Fruit fly (Drosophila melanogaster): Measurements from ENCODE around the gene CG10340.

The CG10340 gene

dm6 chr3R:16573483-16574145, 40.6 kb downstream of the CG10340 start, which contains the start of gene CG14903 (continued):
- no peak for TF ChIP-seq CG2875 (GFP tag; optimal IDR thresholded peaks at IDR 0.05)
- peak; percentile 74 for TF ChIP-seq nmo (GFP tag; optimal IDR thresholded peaks at IDR 0.05)
- peak; percentile 38 for TF ChIP-seq CG13424 (tag; optimal IDR thresholded peaks at IDR 0.05)
- no peak for TF ChIP-seq otp (GFP tag; IDR thresholded peaks at IDR 0.05)
- TF ChIP-seq Eip74EF (GFP tag; optimal IDR thresholded peaks at IDR 0.05): no peak
- no peak for TF ChIP-seq Hr51 (GFP tag; optimal IDR thresholded peaks at IDR 0.05)
- peak; percentile 20 for TF ChIP-seq HLH54F (GFP tag; optimal IDR thresholded peaks at IDR 0.05)
- no peak for TF ChIP-seq tap (tag; optimal IDR thresholded peaks at IDR 0.05)
- TF ChIP-seq CG12071 (GFP tag; optimal IDR thresholded peaks at IDR 0.05): no peak
- TF ChIP-seq ken (GFP tag; IDR thresholded peaks at IDR 0.05): peak; percentile 50; the same call in 2 of the 3 replicates
- TF ChIP-seq CTCF (GFP tag; optimal IDR thresholded peaks at IDR 0.05): peak; percentile 97
- no peak for TF ChIP-seq Rx (GFP tag; IDR thresholded peaks at IDR 0.05)
- TF ChIP-seq CG11398 (GFP tag; optimal IDR thresholded peaks at IDR 0.05): no peak
- TF ChIP-seq lmd (GFP tag; IDR thresholded peaks at IDR 0.05): no peak
- peak; percentile 81 for TF ChIP-seq Dll (GFP tag; IDR thresholded peaks at IDR 0.05; ENCODE audit: partially characterized antibody)
- TF ChIP-seq Atf-2 (GFP tag; optimal IDR thresholded peaks at IDR 0.05): no peak
- peak; percentile 50; the same call in 1 of the 2 replicates for TF ChIP-seq CG31441 (GFP tag; IDR thresholded peaks at IDR 0.05)
- TF ChIP-seq CG10543 (GFP tag; optimal IDR thresholded peaks at IDR 0.05): no peak
- no peak for TF ChIP-seq CG3407 (GFP tag; optimal IDR thresholded peaks at IDR 0.05)
- no peak for TF ChIP-seq CG4617 (GFP tag; optimal IDR thresholded peaks at IDR 0.05; ENCODE audit: borderline replicate concordance)
- TF ChIP-seq BtbVII (GFP tag; optimal IDR thresholded peaks at IDR 0.05): no peak
- TF ChIP-seq Dref (GFP tag; IDR thresholded peaks at IDR 0.05): peak; percentile 53
- TF ChIP-seq Abd-B (GFP tag; optimal IDR thresholded peaks at IDR 0.05): peak; percentile 79
- TF ChIP-seq Poxn (GFP tag; IDR thresholded peaks at IDR 0.05): no peak
- TF ChIP-seq nom (GFP tag; optimal IDR thresholded peaks at IDR 0.05): no peak
- peak; percentile 44 for TF ChIP-seq CG9609 (GFP tag; optimal IDR thresholded peaks at IDR 0.05)
- no peak for TF ChIP-seq CG12219 (GFP tag; optimal IDR thresholded peaks at IDR 0.05)
- no peak; the same call in 2 of the 3 replicates for TF ChIP-seq zen2 (GFP tag; IDR thresholded peaks at IDR 0.05; ENCODE audit: partially characterized antibody)
- TF ChIP-seq mirr (GFP tag; optimal IDR thresholded peaks at IDR 0.05): no peak
- TF ChIP-seq CG18599 (GFP tag; optimal IDR thresholded peaks at IDR 0.05): no peak
- TF ChIP-seq CG12236 (GFP tag; optimal IDR thresholded peaks at IDR 0.05): no peak
- TF ChIP-seq CG1024 (GFP tag; IDR thresholded peaks at IDR 0.05): no peak
- TF ChIP-seq chif (GFP tag; optimal IDR thresholded peaks at IDR 0.05): peak in 1 of 2 experiments; percentile 51
- TF ChIP-seq dm (GFP tag; optimal IDR thresholded peaks at IDR 0.05): peak; percentile 27
- no peak for TF ChIP-seq CG12769 (tag; optimal IDR thresholded peaks at IDR 0.05)
- TF ChIP-seq Doc2 (GFP tag; IDR thresholded peaks at IDR 0.05): no peak
- no peak for TF ChIP-seq CG12299 (tag; optimal IDR thresholded peaks at IDR 0.05)
- TF ChIP-seq lola (GFP tag; optimal IDR thresholded peaks at IDR 0.05): no peak
- no peak for TF ChIP-seq CG14667 (GFP tag; IDR thresholded peaks at IDR 0.05)
- no peak; the same call in 1 of the 2 replicates for TF ChIP-seq ttk (GFP tag; IDR thresholded peaks at IDR 0.05)
- TF ChIP-seq E2f2 (GFP tag; IDR thresholded peaks at IDR 0.05): peak; percentile 80
- TF ChIP-seq bsh (GFP tag; optimal IDR thresholded peaks at IDR 0.05): no peak
- TF ChIP-seq CG1602 (GFP tag; optimal IDR thresholded peaks at IDR 0.05): peak; percentile 40
- no peak for TF ChIP-seq CG13296 (GFP tag; optimal IDR thresholded peaks at IDR 0.05)
- TF ChIP-seq MTF-1 (GFP tag; optimal IDR thresholded peaks at IDR 0.05; ENCODE audit: borderline replicate concordance): no peak
- TF ChIP-seq CG30020 (tag; optimal IDR thresholded peaks at IDR 0.05): peak; percentile 71
- TF ChIP-seq tin (GFP tag; optimal IDR thresholded peaks at IDR 0.05): peak; percentile 70
- no peak for TF ChIP-seq CG15514 (GFP tag; optimal IDR thresholded peaks at IDR 0.05)
- no peak for TF ChIP-seq ro (GFP tag; IDR thresholded peaks at IDR 0.05)

All from whole organism, embryonic.